Worm (Caenorhabditis elegans) whole organism, midembryonic: ENCODE measurements around the gene ucp-4.

Experiments
- T22C8.4 ChIP-seq: fragments of 200-800 bp; sonication (Bioruptor generic); IDR thresholded peaks from 2 replicates; pipeline ENCODE4 v1.3.6; 2022; ENCODE audit warnings: missing genetic modification characterization, missing compliant biosample characterization
- flt-1 ChIP-seq: fragments of 200-800 bp; sonication (Bioruptor generic); IDR thresholded peaks from 2 replicates; pipeline ENCODE4 v1.3.6; 2022; ENCODE audit warnings: missing genetic modification characterization, missing compliant biosample characterization

ce11 chrV:9338452-9338851 lies 4.4 kb downstream of the ucp-4 start:
- TF ChIP-seq flt-1 (no peak), T22C8.4 (no peak)
